Fruit fly (Drosophila melanogaster) whole organism, prepupa: Measurements from ENCODE around the gene CG11905.

Source experiments
- Blimp-1 ChIP-seq: fragments of 200-800 bp; sonication (Bioruptor generic); optimal IDR thresholded peaks from 3 replicates; lab custom pipeline; 2017; ENCODE audit warnings: missing biosample characterization, missing genetic modification characterization, mild to moderate bottlenecking, moderate library complexity, missing genetic modification reagents
- CG10631 ChIP-seq: fragments of 200-800 bp; sonication (Bioruptor generic); optimal IDR thresholded peaks from 2 replicates; lab custom pipeline; 2016; ENCODE audit warnings: missing biosample characterization, missing genetic modification characterization
- CG10669 ChIP-seq: fragments of 200-800 bp; sonication (Bioruptor generic); optimal IDR thresholded peaks from 3 replicates; lab custom pipeline; 2018; ENCODE audit warnings: missing biosample characterization, mild to moderate bottlenecking, missing genetic modification characterization, moderate library complexity
- CG11294 ChIP-seq: fragments of 200-800 bp; sonication (Bioruptor generic); IDR thresholded peaks from 2 replicates; pipeline ENCODE4 v1.3.6; 2022; ENCODE audit warnings: missing biosample characterization, missing genetic modification characterization
- CG11762 ChIP-seq: fragments of 200-800 bp; sonication (Bioruptor generic); optimal IDR thresholded peaks from 3 replicates; lab custom pipeline; 2016; ENCODE audit warnings: missing biosample characterization, missing genetic modification characterization; ENCODE audit not compliant: insufficient read depth
- CG11902 ChIP-seq: fragments of 200-800 bp; sonication (Bioruptor generic); optimal IDR thresholded peaks from 3 replicates; lab custom pipeline; 2016; ENCODE audit warnings: missing biosample characterization, missing genetic modification characterization
- CG15336 ChIP-seq: fragments of 200-800 bp; sonication (Bioruptor generic); IDR thresholded peaks from 2 replicates; pipeline ENCODE4 v1.3.6; 2022; ENCODE audit warnings: missing biosample characterization, missing genetic modification characterization
- CG1621 ChIP-seq: fragments of 200-800 bp; sonication (Bioruptor generic); optimal IDR thresholded peaks from 3 replicates; lab custom pipeline; 2018; ENCODE audit warnings: missing biosample characterization, mild to moderate bottlenecking, missing genetic modification characterization
- CG3032 ChIP-seq: fragments of 200-800 bp; optimal IDR thresholded peaks from 2 replicates; lab custom pipeline; 2019; ENCODE audit warnings: missing biosample characterization, mild to moderate bottlenecking, missing genetic modification characterization, moderate library complexity
- CG31627 ChIP-seq: fragments of 200-800 bp; sonication (Bioruptor generic); optimal IDR thresholded peaks from 3 replicates; lab custom pipeline; 2016; ENCODE audit warnings: missing biosample characterization, missing genetic modification characterization
- CG3919 ChIP-seq: fragments of 200-800 bp; sonication (Bioruptor generic); optimal IDR thresholded peaks from 3 replicates; lab custom pipeline; 2016; ENCODE audit warnings: missing biosample characterization, missing genetic modification characterization
- CG6163 ChIP-seq: fragments of 200-800 bp; sonication (Bioruptor generic); IDR thresholded peaks from 3 replicates; pipeline ENCODE4 v1.3.6; 2022; ENCODE audit warnings: missing biosample characterization, missing genetic modification characterization
- CG6276 ChIP-seq: fragments of 200-800 bp; sonication (Bioruptor generic); optimal IDR thresholded peaks from 2 replicates; lab custom pipeline; 2017; ENCODE audit warnings: missing biosample characterization, mild to moderate bottlenecking, missing genetic modification characterization
- CG6808 ChIP-seq: fragments of 200-800 bp; sonication (Bioruptor generic); optimal IDR thresholded peaks from 3 replicates; lab custom pipeline; 2017; ENCODE audit warnings: missing biosample characterization, missing genetic modification characterization, mild to moderate bottlenecking, moderate library complexity, missing genetic modification reagents
- CG6854 ChIP-seq: fragments of 200-800 bp; sonication (Bioruptor generic); optimal IDR thresholded peaks from 2 replicates; lab custom pipeline; 2017; ENCODE audit warnings: missing biosample characterization, mild to moderate bottlenecking, missing genetic modification characterization
- CG7368 ChIP-seq: fragments of 200-800 bp; sonication (Bioruptor generic); optimal IDR thresholded peaks from 3 replicates; lab custom pipeline; 2016; ENCODE audit warnings: missing biosample characterization, missing genetic modification characterization
- CG8119 ChIP-seq: fragments of 200-800 bp; sonication (Bioruptor generic); IDR thresholded peaks from 3 replicates; pipeline ENCODE4 v1.3.6; 2022; ENCODE audit warnings: missing biosample characterization, missing genetic modification characterization
- CG8319 ChIP-seq: fragments of 200-800 bp; sonication (Bioruptor generic); optimal IDR thresholded peaks from 3 replicates; lab custom pipeline; 2016; ENCODE audit warnings: missing biosample characterization, missing genetic modification characterization
- CG8632 ChIP-seq: fragments of 200-800 bp; sonication (Bioruptor generic); optimal IDR thresholded peaks from 3 replicates; lab custom pipeline; 2016; ENCODE audit warnings: missing biosample characterization, missing genetic modification characterization
- CG9139 ChIP-seq: fragments of 200-800 bp; sonication (Bioruptor generic); optimal IDR thresholded peaks from 3 replicates; lab custom pipeline; 2017; ENCODE audit warnings: missing biosample characterization, mild to moderate bottlenecking, missing genetic modification characterization
- Eip78C ChIP-seq: fragments of 200-800 bp; sonication (Bioruptor generic); peaks from one replicate; lab custom pipeline; 2016; ENCODE audit warnings: missing biosample characterization, missing genetic modification characterization
- Eip93F ChIP-seq: fragments of 200-800 bp; sonication (Bioruptor generic); optimal IDR thresholded peaks from 2 replicates; lab custom pipeline; 2016; ENCODE audit warnings: missing biosample characterization, mild to moderate bottlenecking, missing genetic modification characterization
- Ets96B ChIP-seq: fragments of 200-800 bp; optimal IDR thresholded peaks from 2 replicates; lab custom pipeline; 2019; ENCODE audit warnings: missing biosample characterization, mild to moderate bottlenecking, missing genetic modification characterization, moderate library complexity
- Gug ChIP-seq: fragments of 200-800 bp; sonication (Bioruptor generic); IDR thresholded peaks from 2 replicates; pipeline ENCODE4 v1.3.6; 2022; ENCODE audit warnings: missing biosample characterization, missing genetic modification characterization
- Hr39 ChIP-seq: fragments of 200-800 bp; sonication (Bioruptor generic); optimal IDR thresholded peaks from 2 replicates; lab custom pipeline; 2016; ENCODE audit warnings: missing biosample characterization, missing genetic modification characterization
- Lpt ChIP-seq: fragments of 200-800 bp; sonication (Bioruptor generic); optimal IDR thresholded peaks from 3 replicates; lab custom pipeline; 2016; ENCODE audit warnings: missing biosample characterization, missing genetic modification characterization
- Met ChIP-seq: fragments of 200-800 bp; sonication (Bioruptor generic); optimal IDR thresholded peaks from 3 replicates; lab custom pipeline; 2016; ENCODE audit warnings: missing biosample characterization, missing genetic modification characterization
- Sox102F ChIP-seq: fragments of 200-800 bp; sonication (Bioruptor generic); optimal IDR thresholded peaks from 2 replicates; lab custom pipeline; 2016; ENCODE audit warnings: missing biosample characterization, mild to moderate bottlenecking, missing genetic modification characterization
- Sox14 ChIP-seq: fragments of 200-800 bp; sonication (Bioruptor generic); optimal IDR thresholded peaks from 3 replicates; lab custom pipeline; 2016; ENCODE audit warnings: missing biosample characterization, missing genetic modification characterization
- Sox15 ChIP-seq: fragments of 200-800 bp; sonication (Bioruptor generic); optimal IDR thresholded peaks from 3 replicates; lab custom pipeline; 2016; ENCODE audit warnings: missing biosample characterization, missing genetic modification characterization
- achi ChIP-seq: fragments of 200-800 bp; sonication (Bioruptor generic); optimal IDR thresholded peaks from 3 replicates; lab custom pipeline; 2016; ENCODE audit warnings: missing biosample characterization, missing genetic modification characterization
- acj6 ChIP-seq: fragments of 200-800 bp; sonication (Bioruptor generic); optimal IDR thresholded peaks from 3 replicates; lab custom pipeline; 2016; ENCODE audit warnings: missing biosample characterization, missing genetic modification characterization
- cyc ChIP-seq: fragments of 200-800 bp; sonication (Bioruptor generic); optimal IDR thresholded peaks from 3 replicates; lab custom pipeline; 2016; ENCODE audit warnings: missing biosample characterization, missing genetic modification characterization
- dac ChIP-seq: fragments of 200-800 bp; sonication (Bioruptor generic); optimal IDR thresholded peaks from 2 replicates; lab custom pipeline; 2017; ENCODE audit warnings: missing biosample characterization, mild to moderate bottlenecking, missing genetic modification characterization
- dsx ChIP-seq: fragments of 200-800 bp; optimal IDR thresholded peaks from 3 replicates; lab custom pipeline; 2019; ENCODE audit warnings: missing biosample characterization, mild to moderate bottlenecking, missing genetic modification characterization, moderate library complexity; ENCODE audit not compliant: poor library complexity, severe bottlenecking
- eg ChIP-seq: fragments of 200-800 bp; sonication (Bioruptor generic); IDR thresholded peaks from 3 replicates; pipeline ENCODE4 v1.3.6; 2022; ENCODE audit warnings: missing biosample characterization, missing genetic modification characterization
- esn ChIP-seq: fragments of 200-800 bp; sonication (Bioruptor generic); optimal IDR thresholded peaks from 2 replicates; lab custom pipeline; 2016; ENCODE audit warnings: missing biosample characterization, mild to moderate bottlenecking, missing genetic modification characterization, moderate library complexity
- fd59A ChIP-seq: fragments of 200-800 bp; sonication (Bioruptor generic); optimal IDR thresholded peaks from 2 replicates; lab custom pipeline; 2017; ENCODE audit warnings: missing biosample characterization, mild to moderate bottlenecking, missing genetic modification characterization, missing genetic modification reagents
- fd85E ChIP-seq: fragments of 200-800 bp; sonication (Bioruptor generic); optimal IDR thresholded peaks from 3 replicates; lab custom pipeline; 2016; ENCODE audit warnings: missing biosample characterization, missing genetic modification characterization
- fkh ChIP-seq: fragments of 200-800 bp; sonication (Bioruptor generic); optimal IDR thresholded peaks from 3 replicates; lab custom pipeline; 2017; ENCODE audit warnings: missing biosample characterization, mild to moderate bottlenecking, missing genetic modification characterization, moderate library complexity
- net ChIP-seq: fragments of 200-800 bp; sonication (Bioruptor generic); optimal IDR thresholded peaks from 3 replicates; lab custom pipeline; 2016; ENCODE audit warnings: missing biosample characterization, missing genetic modification characterization
- salr ChIP-seq, 2 experiments: fragments of 200-800 bp; sonication (Bioruptor generic); optimal IDR thresholded peaks; 3 replicates each; lab custom pipeline; 2016 to 2018; ENCODE audit warnings: missing biosample characterization in 2 of 2, missing genetic modification characterization in 2 of 2, mild to moderate bottlenecking in 1 of 2
- spab ChIP-seq: fragments of 200-800 bp; sonication (Bioruptor generic); optimal IDR thresholded peaks from 2 replicates; lab custom pipeline; 2017; ENCODE audit warnings: missing biosample characterization, mild to moderate bottlenecking, missing genetic modification characterization, missing genetic modification reagents
- ss ChIP-seq, 2 experiments: fragments of 200-800 bp; sonication (Bioruptor generic); optimal IDR thresholded peaks; 2 replicates in 1 of 2; 3 replicates in 1 of 2; lab custom pipeline; 2017 to 2018; ENCODE audit warnings: mild to moderate bottlenecking in 2 of 2, missing biosample characterization in 2 of 2, missing genetic modification characterization in 2 of 2, moderate library complexity in 1 of 2
- svp ChIP-seq: fragments of 200-800 bp; sonication (Bioruptor generic); peaks from one replicate; lab custom pipeline; 2016; ENCODE audit warnings: missing biosample characterization, missing genetic modification characterization
- vri ChIP-seq: fragments of 200-800 bp; sonication (Bioruptor generic); optimal IDR thresholded peaks from 3 replicates; lab custom pipeline; 2016; ENCODE audit warnings: missing biosample characterization, mild to moderate bottlenecking, missing genetic modification characterization

CG11905 gene

dm6 chr3L:16971611-16972359 is 36.4 kb upstream of the CG11905 start (continued):
- TF ChIP-seq dsx (GFP tag; lab: Kevin White, UChicago) (peak; percentile 24), CG3919 (GFP tag; lab: Kevin White, UChicago) (no peak), CG11762 (GFP tag; lab: Kevin White, UChicago) (no peak), CG6276 (peak; percentile 63), Sox102F (no peak), CG6808 (no peak), fd59A (GFP tag; lab: Kevin White, UChicago) (no peak), Blimp-1 (GFP tag; lab: Kevin White, UChicago) (no peak), vri (GFP tag; lab: Kevin White, UChicago) (no peak), Lpt (peak; percentile 50), esn (GFP tag; lab: Kevin White, UChicago) (peak; percentile 10), CG15336 (GFP tag; lab: Robert Waterston, UW) (peak; percentile 35; the same call in 1 of the 2 replicates), fkh (no peak), ss (GFP tag; optimal IDR thresholded peaks at IDR 0.05; lab: Kevin White, UChicago) (no peak), Eip93F (GFP tag; lab: Kevin White, UChicago) (no peak)
- TF ChIP-seq, all 60 proteins: peak for 19

- TF ChIP-seq svp (GFP tag; lab: Kevin White, UChicago) (peak; percentile 99), CG10669 (no peak), spab (GFP tag; lab: Kevin White, UChicago) (no peak), Sox14 (GFP tag; lab: Kevin White, UChicago) (no peak), CG15336 (GFP tag; lab: Robert Waterston, UW) (peak; percentile 35; the same call in 1 of the 2 replicates), Gug (GFP tag; lab: Robert Waterston, UW) (no peak), salr (GFP tag; optimal IDR thresholded peaks at IDR 0.05; lab: Kevin White, UChicago) (no peak), fkh (peak; percentile 78), Sox102F (no peak), acj6 (GFP tag; lab: Kevin White, UChicago) (no peak), Ets96B (tag; lab: Kevin White, UChicago) (no peak), CG8119 (GFP tag; lab: Robert Waterston, UW) (peak; percentile 42; the same call in 1 of the 3 replicates), CG10631 (GFP tag; lab: Kevin White, UChicago) (no peak), CG8632 (GFP tag; lab: Kevin White, UChicago) (peak; percentile 35), CG6276 (no peak), Sox15 (GFP tag; lab: Kevin White, UChicago) (no peak), CG8319 (GFP tag; lab: Kevin White, UChicago) (peak; percentile 13), CG7368 (GFP tag; lab: Kevin White, UChicago) (peak; percentile 55), CG9139 (no peak), cyc (GFP tag; lab: Kevin White, UChicago) (no peak), eg (GFP tag; lab: Robert Waterston, UW) (no peak; the same call in 1 of the 3 replicates), CG11762 (GFP tag; lab: Kevin White, UChicago) (peak; percentile 17), vri (GFP tag; lab: Kevin White, UChicago) (peak; percentile 59), fd85E (GFP tag; lab: Kevin White, UChicago) (no peak), achi (GFP tag; lab: Kevin White, UChicago) (no peak), net (GFP tag; lab: Kevin White, UChicago) (peak; percentile 58), Eip93F (GFP tag; lab: Kevin White, UChicago) (peak; percentile 51), CG6854 (GFP tag; lab: Kevin White, UChicago) (peak; percentile 66), CG11294 (GFP tag; lab: Robert Waterston, UW) (no peak), CG31627 (GFP tag; lab: Kevin White, UChicago) (no peak), Blimp-1 (GFP tag; lab: Kevin White, UChicago) (no peak), dac (no peak), esn (GFP tag; lab: Kevin White, UChicago) (peak; percentile 45), Lpt (no peak), CG11902 (GFP tag; lab: Kevin White, UChicago) (no peak), Eip78C (peak; percentile 85), Met (GFP tag; lab: Kevin White, UChicago) (no peak), CG6808 (peak; percentile 9), Hr39 (GFP tag; lab: Kevin White, UChicago) (no peak), dsx (GFP tag; lab: Kevin White, UChicago) (peak; percentile 16), CG3032 (tag; lab: Kevin White, UChicago) (no peak), CG1621 (peak; percentile 96), CG6163 (GFP tag; lab: Robert Waterston, UW) (peak; percentile 71; the same call in 2 of the 3 replicates)
These were observed 34.3 kb upstream of the CG11905 start, which contains the start of gene Exn for dm6 chr3L:16969652-16970109. Gene Exn, plus strand, starts transcription at chr3L:16970013.
